Fruit fly (Drosophila melanogaster) whole organism, larva: Measurements from ENCODE around the gene CG42590.

ENCODE experiments used
- noc ChIP-seq: fragments of 200-800 bp; sonication (Bioruptor generic); optimal IDR thresholded peaks from 3 replicates; lab custom pipeline; 2019; ENCODE audit warnings: missing biosample characterization, mild to moderate bottlenecking, missing genetic modification characterization, moderate library complexity

The CG42590 gene

DNA sequence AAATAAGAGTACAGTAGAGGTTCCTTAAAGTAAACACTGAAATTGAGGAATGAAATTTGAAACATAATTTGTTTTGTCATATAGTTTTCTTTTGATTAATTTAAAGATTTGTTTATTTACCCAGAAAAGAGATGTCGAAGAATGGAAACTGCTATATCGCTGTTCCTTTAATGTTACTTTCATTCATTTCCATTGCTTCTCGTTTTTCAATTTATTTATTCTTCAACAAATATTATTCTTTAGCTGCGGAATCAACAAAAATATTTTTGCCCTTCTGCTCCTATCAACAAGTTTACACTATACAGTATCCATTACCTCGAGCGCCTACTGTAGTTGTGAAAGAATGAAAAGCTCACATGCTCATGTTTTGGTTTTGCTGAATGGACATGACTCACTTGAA lies 7.1 kb upstream of the CG42590 start:
- TF ChIP-seq noc (tag; lab: Kevin White, UChicago), result no peak

DNA sequence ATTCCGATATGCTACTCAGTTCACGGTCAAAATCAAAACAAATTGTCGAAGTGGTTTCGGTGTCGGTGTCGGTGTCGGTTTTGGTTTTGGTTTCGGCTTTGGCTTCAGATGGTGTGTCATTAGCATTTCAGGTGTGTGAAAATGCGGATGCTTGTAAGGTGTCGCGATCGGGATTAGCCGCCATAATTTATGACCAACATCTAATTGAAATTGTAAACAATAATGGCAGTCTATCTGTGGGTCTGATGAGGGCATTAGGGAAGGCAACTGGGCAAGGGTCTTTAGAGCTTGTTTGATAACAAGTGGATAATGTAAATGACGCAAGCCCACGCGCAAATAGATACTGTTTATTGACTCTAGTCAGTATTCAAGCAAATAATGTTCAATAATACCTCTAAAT lies 5.9 kb upstream of the CG42590 start:
- no peak for TF ChIP-seq noc (tag; lab: Kevin White, UChicago)

DNA sequence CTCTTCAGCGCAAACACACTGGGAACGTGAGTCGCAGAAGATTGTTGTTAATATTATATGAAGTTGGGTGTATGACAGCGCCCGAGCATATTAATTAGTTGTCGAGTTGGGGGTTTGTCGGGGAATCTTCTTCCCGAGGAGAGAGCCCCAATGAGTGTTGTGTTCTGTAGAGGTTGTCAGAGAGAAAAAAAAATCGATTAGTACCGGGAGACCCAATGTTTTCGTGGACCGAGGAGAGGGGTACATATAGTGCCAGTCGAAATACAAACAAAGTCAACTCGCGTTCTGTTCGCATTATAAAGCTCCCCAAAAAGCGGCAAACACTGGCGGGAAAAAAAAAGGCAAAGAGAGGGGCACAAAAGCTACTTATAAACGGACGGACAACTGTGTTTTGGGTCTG lies 4.8 kb upstream of the CG42590 start:
- no peak for TF ChIP-seq noc (tag; lab: Kevin White, UChicago)

DNA sequence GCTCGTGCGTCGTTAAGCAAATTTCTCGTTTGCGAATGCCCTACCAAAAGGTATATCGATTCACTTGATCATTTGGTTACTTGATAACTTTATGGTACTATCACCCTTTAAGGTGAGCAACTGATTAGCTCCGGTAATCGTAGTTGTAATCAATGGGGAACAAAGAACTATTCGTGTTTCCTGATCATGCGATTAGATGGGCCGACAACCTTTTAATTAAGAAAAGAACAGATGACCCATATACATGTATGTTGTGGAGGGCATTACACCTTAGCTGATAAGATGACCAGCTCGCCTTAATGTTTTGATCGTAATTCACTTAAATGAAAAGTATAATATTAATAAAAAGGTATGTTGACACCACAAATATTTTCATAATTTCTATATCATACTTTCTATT lies 4.3 kb upstream of the CG42590 start:
- TF ChIP-seq noc (tag; lab: Kevin White, UChicago), result peak; percentile 71

DNA sequence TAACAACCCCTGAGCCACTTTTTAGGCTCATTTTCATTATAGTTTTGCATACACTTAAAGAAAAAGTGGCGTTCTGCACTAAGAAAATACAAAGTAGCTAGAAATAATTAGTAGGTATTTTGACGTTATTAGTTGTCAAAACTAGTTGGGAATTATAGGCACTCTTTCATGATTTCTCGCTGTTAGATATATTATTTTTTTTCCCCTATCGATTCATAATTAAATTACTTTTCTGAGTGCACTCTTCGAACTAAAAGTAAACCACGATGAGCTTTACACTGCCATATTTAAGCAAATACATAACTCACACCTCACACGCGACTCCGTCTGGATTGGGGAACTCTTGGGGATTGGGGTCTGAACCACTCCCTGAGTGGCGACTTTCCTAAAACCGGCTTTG lies 3.7 kb upstream of the CG42590 start:
- peak; percentile 75 for TF ChIP-seq noc (tag; lab: Kevin White, UChicago)

DNA sequence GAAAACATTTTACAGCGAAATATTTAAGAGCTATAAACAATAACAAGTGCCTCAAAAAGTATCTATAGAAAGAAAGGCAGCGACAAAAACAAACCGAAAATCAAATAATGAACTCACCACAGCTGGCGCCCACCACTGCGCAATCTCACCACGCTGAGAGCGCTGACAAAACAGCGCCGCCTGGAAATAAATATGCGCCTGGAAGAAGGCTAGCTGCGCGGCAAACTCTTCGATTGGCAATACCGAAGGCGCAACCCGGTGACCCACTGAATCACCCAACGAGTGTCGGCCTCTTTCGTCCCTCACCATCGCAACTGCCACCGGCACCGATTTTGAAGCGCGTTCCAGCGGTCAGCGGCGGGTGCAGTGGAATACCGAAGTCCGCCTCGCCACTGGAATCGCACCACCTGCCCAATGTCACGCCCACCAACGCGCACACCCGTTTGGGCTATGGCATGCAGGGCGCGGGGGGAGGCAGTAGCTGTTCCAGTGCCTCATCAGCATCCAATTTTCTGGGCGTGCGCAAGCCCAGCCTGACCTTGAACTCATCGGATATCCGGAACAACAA lies 2.7 kb upstream of the CG42590 start:
- TF ChIP-seq noc (tag; lab: Kevin White, UChicago), result no peak

DNA sequence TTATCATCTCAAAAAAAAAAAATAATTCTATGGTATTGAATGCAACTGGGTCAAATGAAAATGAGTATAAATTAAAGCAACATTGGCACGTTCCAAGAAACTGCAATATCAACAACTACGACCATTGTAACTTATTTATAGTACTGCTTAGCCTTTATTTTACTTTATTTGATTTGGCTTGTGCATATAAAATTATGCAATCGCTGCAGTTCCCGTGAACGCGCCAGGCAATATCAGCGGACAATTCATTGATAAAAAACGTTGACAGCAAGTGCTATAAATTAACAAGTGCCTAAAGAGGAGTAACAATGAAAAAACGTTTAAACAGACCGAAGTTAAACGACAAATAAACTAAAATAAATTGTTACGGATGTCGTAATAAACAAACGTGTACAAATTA lies 2.1 kb upstream of the CG42590 start:
- no peak for TF ChIP-seq noc (tag; lab: Kevin White, UChicago)

DNA sequence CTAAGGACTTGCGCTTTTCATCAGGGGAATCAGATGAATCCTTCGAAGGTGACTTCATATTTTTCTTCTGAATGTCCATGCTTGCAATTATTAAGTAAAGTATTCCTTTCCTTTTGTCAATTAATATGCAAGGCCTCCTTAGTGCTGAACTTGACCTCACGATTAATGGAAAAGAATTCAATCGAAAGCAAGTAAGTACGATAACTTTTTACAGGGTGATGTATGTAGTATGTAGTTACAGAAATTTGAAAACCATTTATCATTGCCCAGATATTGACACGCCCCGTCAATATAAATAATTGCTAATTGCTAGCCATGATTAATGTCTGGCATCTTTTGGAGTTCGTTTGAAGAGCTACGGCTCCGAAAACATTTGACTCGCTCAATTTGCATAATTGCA lies 793 bp upstream of the CG42590 start, which contains the start of gene CG42591:
Gene CG42591 (minus strand): TSS at position 101 of the 400 bp plus-strand sequence.
- no peak for TF ChIP-seq noc (tag; lab: Kevin White, UChicago)

DNA sequence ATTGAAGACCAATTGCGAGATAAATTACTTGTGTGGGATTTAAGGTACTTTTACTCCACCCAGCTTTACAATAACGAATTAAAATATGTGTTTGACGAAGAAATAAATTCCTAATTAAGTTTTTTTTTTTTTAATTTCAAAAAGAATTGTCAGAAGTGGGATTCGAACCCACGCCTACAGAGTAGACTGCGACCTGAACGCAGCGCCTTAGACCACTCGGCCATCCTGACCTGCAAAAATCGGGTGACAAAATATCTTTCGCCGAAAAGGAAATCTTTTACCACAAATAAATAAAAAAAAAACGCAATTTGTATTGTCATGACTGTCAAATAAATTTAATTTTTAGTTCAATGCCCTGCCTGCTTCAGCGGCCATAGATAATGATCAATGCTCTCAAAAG lies 1.0 kb downstream of the CG42590 start:
- TF ChIP-seq noc (tag; lab: Kevin White, UChicago), result no peak

DNA sequence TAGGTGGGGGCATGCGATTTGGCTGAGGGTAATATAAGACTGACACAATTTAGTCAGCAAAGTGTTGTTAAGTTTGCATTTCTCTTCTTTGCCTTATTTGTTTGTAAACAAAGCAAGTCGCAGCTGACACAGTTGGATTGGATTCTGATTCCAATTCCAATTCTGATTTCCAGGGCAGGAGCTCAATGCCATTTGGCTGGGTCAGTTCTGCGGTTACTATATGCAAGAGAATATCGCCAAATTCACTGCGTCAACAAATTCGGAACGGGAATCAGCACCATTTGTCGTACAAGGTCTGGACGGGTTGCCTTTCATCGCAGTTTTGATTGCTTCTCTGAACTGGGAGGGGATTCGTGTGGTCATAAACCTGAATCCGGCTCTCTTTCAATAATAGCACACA lies 1.6 kb downstream of the CG42590 start:
- no peak for TF ChIP-seq noc (tag; lab: Kevin White, UChicago)

DNA sequence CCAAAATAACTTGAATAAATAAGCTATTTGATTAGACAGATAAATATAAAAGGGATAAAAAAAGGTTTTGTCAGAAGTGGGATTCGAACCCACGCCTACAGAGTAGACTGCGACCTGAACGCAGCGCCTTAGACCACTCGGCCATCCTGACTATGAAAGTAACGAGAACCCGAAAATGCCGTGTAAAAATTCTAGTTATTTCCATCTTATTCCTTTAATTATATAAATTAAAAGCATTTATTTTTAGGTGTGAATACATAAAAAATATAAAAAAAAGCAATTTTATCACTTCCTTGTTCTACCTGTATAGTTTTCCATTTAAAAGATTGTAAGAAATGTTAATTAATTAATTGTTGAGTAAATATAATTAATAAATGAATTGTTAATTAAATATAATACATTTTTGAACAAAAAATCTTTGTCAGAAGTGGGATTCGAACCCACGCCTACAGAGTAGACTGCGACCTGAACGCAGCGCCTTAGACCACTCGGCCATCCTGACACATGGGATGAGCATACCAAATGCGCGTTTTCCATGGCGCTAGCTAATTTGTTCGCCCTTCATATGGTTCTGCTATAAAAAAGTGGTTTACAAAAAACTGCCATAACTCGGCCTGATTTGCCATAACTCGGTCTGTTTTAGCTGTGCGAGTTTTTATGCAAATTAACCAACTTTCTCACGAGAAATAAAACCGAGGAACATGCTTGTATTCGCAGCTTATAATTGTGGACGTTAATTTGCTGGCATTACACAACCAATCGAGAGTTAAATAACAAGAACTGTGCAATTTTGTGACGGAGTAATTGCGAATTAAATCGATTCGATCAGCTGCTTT lies 3.3 kb downstream of the CG42590 start:
- TF ChIP-seq noc (tag; lab: Kevin White, UChicago), result no peak

DNA sequence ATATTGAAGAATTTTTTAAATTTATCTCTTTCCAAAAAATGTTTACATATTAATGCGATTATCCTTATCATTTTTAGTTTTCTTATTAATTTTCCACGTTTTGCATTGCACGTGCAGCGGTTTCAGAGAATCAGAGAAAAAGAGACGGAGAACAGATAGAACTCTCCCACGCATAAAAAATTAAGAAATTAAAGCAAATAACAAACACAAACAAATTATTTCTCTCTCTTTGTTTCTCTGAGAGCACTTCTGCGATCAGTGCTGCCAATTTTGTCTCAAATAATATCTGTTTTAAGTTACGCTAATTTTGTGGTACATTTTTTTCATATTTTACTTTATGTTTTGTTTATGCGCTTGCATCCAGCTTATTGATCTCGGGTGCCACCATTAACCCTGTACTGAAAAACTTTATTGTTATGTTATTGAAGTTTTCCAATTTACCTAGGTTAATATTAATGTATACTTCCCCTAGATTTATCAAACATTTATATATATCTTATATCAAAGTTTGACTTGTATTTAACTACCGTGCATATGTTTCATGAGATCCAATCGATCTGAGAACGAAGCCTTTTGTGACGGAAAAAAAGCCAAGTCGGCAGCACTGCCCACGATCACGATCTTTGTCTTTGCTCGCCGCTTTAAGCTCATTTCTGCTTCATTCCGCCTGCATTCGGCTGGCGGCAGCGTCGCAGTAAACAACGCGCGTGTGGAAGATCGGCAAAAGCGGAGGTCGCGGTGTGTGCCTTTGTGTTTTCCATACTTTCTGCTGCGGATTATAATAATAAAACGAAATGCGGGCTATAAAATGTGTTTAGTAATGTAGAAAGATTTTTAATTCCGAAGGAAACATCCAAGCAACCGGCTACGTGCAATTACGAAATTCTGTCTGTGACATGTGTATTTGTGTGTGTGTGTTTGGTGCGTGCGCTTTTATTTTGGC lies 5.6 kb downstream of the CG42590 start, which contains the start of gene Sarm:
Gene Sarm (plus strand): TSS at position 661 of the 943 bp plus-strand sequence.
- TF ChIP-seq noc (tag; lab: Kevin White, UChicago), result peak; percentile 43

DNA sequence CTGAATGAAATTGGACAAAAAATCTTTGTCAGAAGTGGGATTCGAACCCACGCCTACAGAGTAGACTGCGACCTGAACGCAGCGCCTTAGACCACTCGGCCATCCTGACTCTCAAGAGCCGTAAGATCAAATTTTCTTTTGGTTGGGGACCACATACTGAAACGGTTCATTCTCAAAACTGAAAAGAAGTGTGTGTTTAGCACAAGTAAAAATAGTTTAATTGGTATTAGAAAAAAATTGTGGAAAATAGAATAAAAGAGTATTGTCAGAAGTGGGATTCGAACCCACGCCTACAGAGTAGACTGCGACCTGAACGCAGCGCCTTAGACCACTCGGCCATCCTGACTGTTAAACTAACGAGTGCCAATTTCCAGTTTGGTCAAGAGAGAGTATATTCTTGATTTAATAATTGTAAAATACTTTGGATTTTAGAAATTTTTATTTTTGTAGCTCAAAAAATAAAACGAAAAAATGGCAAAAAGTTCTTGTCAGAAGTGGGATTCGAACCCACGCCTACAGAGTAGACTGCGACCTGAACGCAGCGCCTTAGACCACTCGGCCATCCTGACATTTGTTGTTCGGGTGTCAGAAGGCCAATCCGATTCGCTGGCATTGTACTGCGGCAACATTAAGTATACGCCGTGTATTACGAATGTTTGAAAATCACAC lies 8.7 kb downstream of the CG42590 start:
- peak; percentile 13 for TF ChIP-seq noc (tag; lab: Kevin White, UChicago)

DNA sequence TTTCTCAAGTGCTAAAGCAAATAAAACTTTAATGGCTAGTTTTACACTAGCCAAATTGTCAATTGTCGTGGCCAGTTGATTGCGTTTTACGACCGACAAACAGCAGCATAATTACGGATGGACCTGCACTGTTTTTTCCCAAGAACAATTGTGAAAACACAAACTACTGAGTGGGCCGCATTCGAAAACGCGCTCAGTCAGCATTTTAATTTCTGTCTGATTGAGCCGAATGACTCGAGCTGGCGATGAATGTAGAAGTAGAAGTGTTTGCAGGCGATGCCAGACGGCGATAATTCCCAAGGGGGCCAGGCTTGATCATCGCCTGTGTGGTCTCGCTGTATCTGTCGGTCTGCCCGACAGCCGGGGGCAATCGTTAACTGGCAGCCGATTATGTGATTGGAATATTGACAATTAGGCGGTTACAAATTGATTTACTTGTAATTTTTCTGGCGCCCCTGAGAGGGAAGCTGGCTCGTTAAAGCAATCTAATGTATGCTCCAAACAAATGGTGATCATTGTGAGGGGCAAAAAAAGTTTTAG lies 9.4 kb downstream of the CG42590 start:
- TF ChIP-seq noc (tag; lab: Kevin White, UChicago), result no peak
